ENCODE assay signal across 1 fruit fly cellular context in the genomic region with DNA sequence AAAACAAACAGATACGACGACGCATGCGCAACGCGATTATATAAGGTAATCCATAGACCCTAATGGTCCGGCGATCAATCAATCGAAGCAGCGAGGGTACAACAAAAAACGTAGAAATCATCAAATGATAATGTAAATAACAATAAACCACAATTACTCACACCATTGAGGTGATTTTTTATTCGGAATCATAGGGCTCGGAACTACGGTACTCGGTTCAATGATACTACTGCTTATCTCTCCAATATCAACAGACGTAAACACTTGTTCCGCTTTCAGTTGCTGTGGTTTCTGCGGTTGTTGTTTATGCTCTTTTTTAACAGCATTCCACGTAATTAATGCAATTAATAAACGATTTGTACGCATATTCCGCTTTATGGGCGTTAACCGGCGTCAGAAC.
A peak's percentile ranks its signal among the peaks of the same experiment; 100 is the strongest.
TF ChIP-seq lines count a peak whose summit lies in the region.

No protein-coding gene starts in this region.

TF ChIP-seq in whole organism, embryonic, 481 proteins besides CTCF, POLR2A, EP300 and RAD21 (continued from another document):
- no peak for TF ChIP-seq CG6683 (GFP tag; optimal IDR thresholded peaks at IDR 0.05; lab: Kevin White, UChicago)
- peak; percentile 45 for TF ChIP-seq cwo (GFP tag; optimal IDR thresholded peaks at IDR 0.05; lab: Kevin White, UChicago)
- 0 out of 2 replicates have a peak, but pooled peaks have one; percentile 24 for TF ChIP-seq onecut (GFP tag; IDR thresholded peaks at IDR 0.05; lab: Robert Waterston, UW)
- 0 out of 4 replicates have a peak, but pooled peaks have one; percentile 9 for TF ChIP-seq Dll (GFP tag; IDR thresholded peaks at IDR 0.05; lab: Robert Waterston, UW; ENCODE audit: partially characterized antibody)
- peak; percentile 14 for TF ChIP-seq caup (GFP tag; optimal IDR thresholded peaks at IDR 0.05; lab: Kevin White, UChicago; ENCODE audit: severe bottlenecking)
- TF ChIP-seq Meics (GFP tag; optimal IDR thresholded peaks at IDR 0.05; lab: Kevin White, UChicago): peak; percentile 14
- TF ChIP-seq run (tag; optimal IDR thresholded peaks at IDR 0.05; lab: Kevin White, UChicago): peak; percentile 46
- TF ChIP-seq Pdp1 (GFP tag; optimal IDR thresholded peaks at IDR 0.05; lab: Kevin White, UChicago): peak in 1 of 2 experiments; percentile 96
- peak; percentile 24 for TF ChIP-seq HmgZ (tag; optimal IDR thresholded peaks at IDR 0.05; lab: Kevin White, UChicago)
- no peak for TF ChIP-seq chif (GFP tag; optimal IDR thresholded peaks at IDR 0.05; lab: Kevin White, UChicago)
- no peak for TF ChIP-seq CG3847 (GFP tag; IDR thresholded peaks at IDR 0.05; lab: Robert Waterston, UW)
- peak; percentile 25 for TF ChIP-seq wek (GFP tag; optimal IDR thresholded peaks at IDR 0.05; lab: Kevin White, UChicago)
- TF ChIP-seq CG34376 (GFP tag; optimal IDR thresholded peaks at IDR 0.05; lab: Kevin White, UChicago): peak; percentile 83
